Worm (Caenorhabditis elegans): ENCODE results near the gene sre-31.

ce11 chrII:12401791-12402190, 6.8 kb downstream of the sre-31 start, which contains the start of gene sre-29:
- TF ChIP-seq nfya-1 (tag; optimal IDR thresholded peaks at IDR 0.05): no peak
- no peak for TF ChIP-seq rnt-1 (tag; optimal IDR thresholded peaks at IDR 0.05)

All from whole organism, late embryonic.